Worm (Caenorhabditis elegans) whole organism, L4 larva: ENCODE measurements around the gene C03B1.4.

ENCODE experiments used
- R02D3.7 ChIP-seq: fragments of 150-350 bp; sonication (generic microtip); optimal IDR thresholded peaks from 3 replicates; lab custom pipeline; 2014; ENCODE audit warnings: missing biosample characterization, missing genetic modification characterization
- T20F7.1 ChIP-seq: fragments of 200-800 bp; sonication (Bioruptor generic); optimal IDR thresholded peaks from 2 replicates; lab custom pipeline; 2018; ENCODE audit warnings: mild to moderate bottlenecking, missing genetic modification characterization, missing compliant biosample characterization
- ceh-20 ChIP-seq: fragments of 200-800 bp; sonication (Bioruptor generic); IDR thresholded peaks from 2 replicates; pipeline ENCODE4 v1.3.6; 2022; ENCODE audit warnings: missing genetic modification reagents, missing genetic modification characterization, missing compliant biosample characterization
- daf-12 ChIP-seq: fragments of 150-350 bp; optimal IDR thresholded peaks from 2 replicates; lab custom pipeline; 2014; ENCODE audit warnings: missing biosample characterization, missing genetic modification reagents, missing genetic modification characterization
- egl-27 ChIP-seq: sonication (generic microtip); optimal IDR thresholded peaks from 3 replicates; lab custom pipeline; 2017; ENCODE audit warnings: missing biosample characterization, missing genetic modification reagents, missing genetic modification characterization
- lin-1 ChIP-seq: fragments of 200-800 bp; sonication (Bioruptor generic); IDR thresholded peaks from 2 replicates; pipeline ENCODE4 v1.3.6; 2022; ENCODE audit warnings: missing genetic modification reagents, missing genetic modification characterization, missing compliant biosample characterization
- lin-13 ChIP-seq: fragments of 150-350 bp; optimal IDR thresholded peaks from 2 replicates; lab custom pipeline; 2014; ENCODE audit warnings: missing biosample characterization, missing genetic modification reagents, missing genetic modification characterization
- lin-39 ChIP-seq: fragments of 150-350 bp; optimal IDR thresholded peaks from 2 replicates; lab custom pipeline; 2014; ENCODE audit warnings: missing biosample characterization, missing genetic modification reagents, missing genetic modification characterization
- mxl-2 ChIP-seq: fragments of 200-800 bp; sonication (Bioruptor generic); conservative IDR thresholded peaks from 2 replicates; pipeline ENCODE4 v1.3.6; 2022; ENCODE audit warnings: missing genetic modification reagents, missing genetic modification characterization, missing compliant biosample characterization
- nhr-6 ChIP-seq: fragments of 150-350 bp; optimal IDR thresholded peaks from 2 replicates; lab custom pipeline; 2014; ENCODE audit warnings: missing biosample characterization, missing genetic modification characterization
- skn-1 ChIP-seq: fragments of 150-350 bp; optimal IDR thresholded peaks from 2 replicates; lab custom pipeline; 2014; ENCODE audit warnings: missing biosample characterization, missing genetic modification characterization
- ztf-11 ChIP-seq: fragments of 150-350 bp; optimal IDR thresholded peaks from 2 replicates; lab custom pipeline; 2014; ENCODE audit warnings: missing biosample characterization, missing genetic modification characterization

DNA sequence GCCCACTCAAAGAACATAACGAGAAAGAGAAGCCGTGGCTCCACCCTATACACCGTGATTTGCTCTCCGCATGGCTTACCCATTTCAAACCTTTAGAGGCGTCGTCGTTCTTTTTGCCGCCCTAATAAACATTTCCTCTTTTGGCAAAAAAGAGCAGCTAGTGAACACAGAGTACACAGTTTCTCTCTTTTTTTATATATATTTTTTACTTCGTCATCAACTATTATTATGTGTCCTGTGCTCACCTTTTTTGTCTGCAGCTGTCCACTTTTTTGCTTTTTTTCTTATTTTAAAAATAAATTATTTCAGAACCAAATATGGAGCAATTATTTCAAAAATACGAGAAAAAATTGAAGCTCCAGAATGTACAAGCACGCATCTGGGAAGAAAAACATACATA is 5.4 kb downstream of the C03B1.4 start, which contains the start of gene C03B1.2:
- TF ChIP-seq daf-12 (tag; lab: Kevin White, UChicago) (no peak), T20F7.1 (GFP tag; lab: Kevin White, UChicago) (no peak), nhr-6 (no peak), skn-1 (tag; lab: Kevin White, UChicago) (no peak), lin-1 (GFP tag; lab: Robert Waterston, UW) (no peak), ceh-20 (GFP tag; lab: Robert Waterston, UW) (no peak), mxl-2 (GFP tag; lab: Robert Waterston, UW) (no peak), egl-27 (tag; lab: Kevin White, UChicago) (no peak), R02D3.7 (tag; lab: Kevin White, UChicago) (no peak), lin-13 (GFP tag; lab: Kevin White, UChicago) (no peak), ztf-11 (no peak), lin-39 (tag; lab: Kevin White, UChicago) (no peak)
